Fruit fly (Drosophila melanogaster) whole organism, embryonic: ENCODE data around the gene CG32281.

Experiments
- ATbp ChIP-seq: fragments of 200-800 bp; sonication (Bioruptor generic); optimal IDR thresholded peaks from 2 replicates; lab custom pipeline; 2017; ENCODE audit warnings: missing biosample characterization, mild to moderate bottlenecking, missing genetic modification characterization, missing genetic modification reagents
- CG1529 ChIP-seq: fragments of 200-800 bp; sonication (Bioruptor generic); optimal IDR thresholded peaks from 3 replicates; lab custom pipeline; 2018; ENCODE audit warnings: missing biosample characterization, missing genetic modification characterization
- CG17186 ChIP-seq: fragments of 200-800 bp; sonication (Bioruptor generic); optimal IDR thresholded peaks from 3 replicates; lab custom pipeline; 2017; ENCODE audit warnings: missing biosample characterization, missing genetic modification reagents, missing genetic modification characterization
- CG17802 ChIP-seq: fragments of 200-800 bp; sonication (Bioruptor generic); optimal IDR thresholded peaks from 2 replicates; lab custom pipeline; 2018; ENCODE audit warnings: missing biosample characterization, mild to moderate bottlenecking, missing genetic modification characterization, moderate library complexity
- CG18476 ChIP-seq: fragments of 200-800 bp; sonication (Bioruptor generic); optimal IDR thresholded peaks from 2 replicates; lab custom pipeline; 2016; ENCODE audit warnings: missing biosample characterization, mild to moderate bottlenecking, missing genetic modification characterization
- CG18599 ChIP-seq: fragments of 200-800 bp; sonication (Bioruptor generic); optimal IDR thresholded peaks from 3 replicates; lab custom pipeline; 2017; ENCODE audit warnings: missing biosample characterization, missing genetic modification characterization, mild to moderate bottlenecking, moderate library complexity, missing genetic modification reagents
- CG2199 ChIP-seq: fragments of 200-800 bp; sonication (Bioruptor generic); IDR thresholded peaks from 3 replicates; pipeline ENCODE4 v1.3.6; 2022; ENCODE audit warnings: missing biosample characterization, missing genetic modification characterization
- CG34224 ChIP-seq: fragments of 200-800 bp; sonication (Bioruptor generic); IDR thresholded peaks from 3 replicates; pipeline ENCODE4 v1.3.6; 2022; ENCODE audit warnings: missing biosample characterization, missing genetic modification characterization; ENCODE audit not compliant: partially characterized antibody
- CG42726 ChIP-seq: fragments of 200-800 bp; sonication (Bioruptor generic); IDR thresholded peaks from 2 replicates; pipeline ENCODE4 v1.3.6; 2022; ENCODE audit warnings: missing biosample characterization, missing genetic modification characterization; ENCODE audit not compliant: partially characterized antibody
- CG4854 ChIP-seq: fragments of 200-800 bp; sonication (Bioruptor generic); optimal IDR thresholded peaks from 2 replicates; lab custom pipeline; 2016; ENCODE audit warnings: missing biosample characterization, missing genetic modification characterization, inconsistent platforms
- CG5245 ChIP-seq: fragments of 200-800 bp; sonication (Bioruptor generic); optimal IDR thresholded peaks from 3 replicates; lab custom pipeline; 2016; ENCODE audit warnings: missing biosample characterization, missing genetic modification characterization
- CG5953 ChIP-seq: fragments of 200-800 bp; sonication (Bioruptor generic); IDR thresholded peaks from 2 replicates; pipeline ENCODE4 v1.3.6; 2022; ENCODE audit warnings: missing biosample characterization, missing genetic modification characterization
- CG8290 ChIP-seq, 3 experiments: fragments of 200-800 bp; sonication (Bioruptor generic); optimal IDR thresholded peaks; 2 replicates each; lab custom pipeline; 2016 to 2019; ENCODE audit warnings: missing biosample characterization in 3 of 3, missing genetic modification characterization in 3 of 3, mild to moderate bottlenecking in 2 of 3, moderate library complexity in 1 of 3
- CG8388 ChIP-seq: fragments of 200-800 bp; sonication (Bioruptor generic); optimal IDR thresholded peaks from 2 replicates; lab custom pipeline; 2019; ENCODE audit warnings: missing biosample characterization, mild to moderate bottlenecking, missing genetic modification characterization, moderate library complexity
- CG9215 ChIP-seq: fragments of 200-800 bp; sonication (Bioruptor generic); IDR thresholded peaks from 2 replicates; pipeline ENCODE4 v1.3.6; 2022; ENCODE audit warnings: missing biosample characterization, missing genetic modification characterization
- Dll ChIP-seq: fragments of 200-800 bp; sonication (Bioruptor generic); IDR thresholded peaks from 4 replicates; pipeline ENCODE4 v1.3.6; 2022; ENCODE audit warnings: missing biosample characterization, missing genetic modification characterization; ENCODE audit not compliant: partially characterized antibody
- Doc2 ChIP-seq: fragments of 200-800 bp; sonication (Bioruptor generic); IDR thresholded peaks from 2 replicates; pipeline ENCODE4 v1.3.6; 2022; ENCODE audit warnings: missing biosample characterization, missing genetic modification characterization
- E2f2 ChIP-seq: fragments of 200-800 bp; sonication (Bioruptor generic); IDR thresholded peaks from 2 replicates; pipeline ENCODE4 v1.3.6; 2022; ENCODE audit warnings: missing biosample characterization, missing genetic modification characterization
- Eip74EF ChIP-seq, 2 experiments: fragments of 200-800 bp in 1 of 2; fragments of >200 bp in 1 of 2; sonication (Bioruptor generic) in 1 of 2; optimal IDR thresholded peaks; 2 replicates each; lab custom pipeline; 2017 to 2019; ENCODE audit warnings: missing biosample characterization in 2 of 2, missing genetic modification characterization in 2 of 2, mild to moderate bottlenecking in 1 of 2, moderate library complexity in 1 of 2
- Hsf ChIP-seq: fragments of 200-800 bp; sonication (Bioruptor generic); optimal IDR thresholded peaks from 3 replicates; lab custom pipeline; 2016; ENCODE audit warnings: missing biosample characterization, missing genetic modification characterization
- MBD-R2 ChIP-seq: fragments of 200-800 bp; sonication (Bioruptor generic); IDR thresholded peaks from 2 replicates; pipeline ENCODE4 v1.3.6; 2022; ENCODE audit warnings: missing biosample characterization, missing genetic modification characterization
- Nf-YA ChIP-seq: fragments of 200-800 bp; sonication (Bioruptor generic); IDR thresholded peaks from 2 replicates; pipeline ENCODE4 v1.3.6; 2022; ENCODE audit warnings: missing biosample characterization, missing genetic modification characterization
- NfI ChIP-seq: fragments of 200-800 bp; sonication (Bioruptor generic); optimal IDR thresholded peaks from 3 replicates; lab custom pipeline; 2018; ENCODE audit warnings: missing biosample characterization, mild to moderate bottlenecking, missing genetic modification characterization, moderate library complexity
- Xrp1 ChIP-seq: fragments of 200-800 bp; sonication (Bioruptor generic); IDR thresholded peaks from 2 replicates; pipeline ENCODE4 v1.3.6; 2022; ENCODE audit warnings: missing biosample characterization, missing genetic modification characterization
- ap ChIP-seq: fragments of 200-800 bp; sonication (Bioruptor generic); IDR thresholded peaks from 2 replicates; pipeline ENCODE4 v1.3.6; 2022; ENCODE audit warnings: missing biosample characterization, missing genetic modification characterization
- az2 ChIP-seq: fragments of 200-800 bp; sonication (Bioruptor generic); optimal IDR thresholded peaks from 3 replicates; lab custom pipeline; 2016; ENCODE audit warnings: missing biosample characterization, missing genetic modification characterization
- bcd ChIP-seq: fragments of 200-800 bp; sonication (Bioruptor generic); optimal IDR thresholded peaks from 2 replicates; lab custom pipeline; 2017; ENCODE audit warnings: missing biosample characterization, mild to moderate bottlenecking, missing genetic modification characterization
- bigmax ChIP-seq: fragments of 200-800 bp; sonication (Bioruptor generic); optimal IDR thresholded peaks from 2 replicates; lab custom pipeline; 2018; ENCODE audit warnings: missing biosample characterization, mild to moderate bottlenecking, missing genetic modification characterization
- chn ChIP-seq: fragments of 200-800 bp; sonication (Bioruptor generic); optimal IDR thresholded peaks from 2 replicates; lab custom pipeline; 2016; ENCODE audit warnings: missing biosample characterization, missing genetic modification characterization
- dati ChIP-seq: fragments of 200-800 bp; sonication (Bioruptor generic); IDR thresholded peaks from 2 replicates; pipeline ENCODE4 v1.3.6; 2022; ENCODE audit warnings: missing biosample characterization, missing genetic modification characterization
- dm ChIP-seq: fragments of 200-800 bp; sonication (Bioruptor generic); optimal IDR thresholded peaks from 3 replicates; lab custom pipeline; 2016; ENCODE audit warnings: missing biosample characterization, missing genetic modification characterization
- emc ChIP-seq: fragments of 200-800 bp; sonication (Bioruptor generic); optimal IDR thresholded peaks from 2 replicates; lab custom pipeline; 2016; ENCODE audit warnings: missing biosample characterization, missing genetic modification characterization
- hbn ChIP-seq: fragments of 200-800 bp; sonication (Bioruptor generic); IDR thresholded peaks from 2 replicates; pipeline ENCODE4 v1.3.6; 2022; ENCODE audit warnings: missing biosample characterization, missing genetic modification characterization; ENCODE audit not compliant: partially characterized antibody
- hkb ChIP-seq, 2 experiments: fragments of 200-800 bp in 1 of 2; fragments of >200 bp in 1 of 2; sonication (Bioruptor generic) in 1 of 2; IDR thresholded peaks in 1 of 2; optimal IDR thresholded peaks in 1 of 2; 2 replicates each; pipeline versions ENCODE4 v1.3.6 to Lab custom; 2017 to 2022; ENCODE audit warnings: missing biosample characterization in 1 of 2, missing genetic modification characterization in 1 of 2
- ind ChIP-seq: fragments of 200-800 bp; sonication (Bioruptor generic); optimal IDR thresholded peaks from 3 replicates; lab custom pipeline; 2016; ENCODE audit warnings: missing biosample characterization, missing genetic modification characterization
- lab ChIP-seq: fragments of 200-800 bp; sonication (Bioruptor generic); optimal IDR thresholded peaks from 3 replicates; lab custom pipeline; 2017; ENCODE audit warnings: missing biosample characterization, missing genetic modification characterization, mild to moderate bottlenecking, moderate library complexity, missing genetic modification reagents
- rib ChIP-seq: fragments of 200-800 bp; sonication (Bioruptor generic); IDR thresholded peaks from 2 replicates; pipeline ENCODE4 v1.3.6; 2022; ENCODE audit warnings: missing biosample characterization, missing genetic modification characterization
- sd ChIP-seq: fragments of 200-800 bp; sonication (Bioruptor generic); optimal IDR thresholded peaks from 3 replicates; lab custom pipeline; 2018; ENCODE audit warnings: missing biosample characterization, mild to moderate bottlenecking, missing genetic modification characterization, moderate library complexity
- sens ChIP-seq: fragments of 200-800 bp; sonication (Bioruptor generic); peaks from one replicate; lab custom pipeline; 2016; ENCODE audit warnings: missing biosample characterization, missing genetic modification characterization
- shn ChIP-seq: fragments of 200-800 bp; sonication (Bioruptor generic); optimal IDR thresholded peaks from 3 replicates; lab custom pipeline; 2016; ENCODE audit warnings: missing biosample characterization, missing genetic modification characterization
- sisA ChIP-seq: fragments of 200-800 bp; sonication (Bioruptor generic); IDR thresholded peaks from 2 replicates; pipeline ENCODE4 v1.3.6; 2022; ENCODE audit warnings: missing biosample characterization, missing genetic modification characterization
- slou ChIP-seq: fragments of 200-800 bp; sonication (Bioruptor generic); optimal IDR thresholded peaks from 3 replicates; lab custom pipeline; 2016; ENCODE audit warnings: missing biosample characterization, missing genetic modification characterization
- stwl ChIP-seq: fragments of 200-800 bp; sonication (Bioruptor generic); optimal IDR thresholded peaks from 3 replicates; lab custom pipeline; 2018; ENCODE audit warnings: missing biosample characterization, mild to moderate bottlenecking, missing genetic modification characterization, moderate library complexity
- tll ChIP-seq, 2 experiments: fragments of 200-800 bp in 1 of 2; fragments of >200 bp in 1 of 2; sonication (Bioruptor generic) in 1 of 2; optimal IDR thresholded peaks; 2 replicates each; lab custom pipeline; 2017 to 2019; ENCODE audit warnings: missing biosample characterization in 2 of 2, missing genetic modification characterization in 2 of 2, mild to moderate bottlenecking in 1 of 2, moderate library complexity in 1 of 2
- ttk ChIP-seq: fragments of 200-800 bp; sonication (Bioruptor generic); IDR thresholded peaks from 2 replicates; pipeline ENCODE4 v2.1.2; 2022; ENCODE audit warnings: missing biosample characterization, missing genetic modification characterization
- usp ChIP-seq: fragments of >200 bp; optimal IDR thresholded peaks from 2 replicates; lab custom pipeline; 2017; ENCODE audit warnings: missing biosample characterization, missing genetic modification characterization
- vvl ChIP-seq: fragments of 200-800 bp; sonication (Bioruptor generic); IDR thresholded peaks from 2 replicates; pipeline ENCODE4 v1.3.6; 2022; ENCODE audit warnings: missing biosample characterization, missing genetic modification characterization
- zf30C ChIP-seq: fragments of 200-800 bp; sonication (Bioruptor generic); optimal IDR thresholded peaks from 3 replicates; lab custom pipeline; 2018; ENCODE audit warnings: missing biosample characterization, mild to moderate bottlenecking, missing genetic modification characterization
- zfh2 ChIP-seq: fragments of 200-800 bp; sonication (Bioruptor generic); optimal IDR thresholded peaks from 2 replicates; lab custom pipeline; 2016; ENCODE audit warnings: missing biosample characterization, missing genetic modification characterization

The CG32281 gene

DNA sequence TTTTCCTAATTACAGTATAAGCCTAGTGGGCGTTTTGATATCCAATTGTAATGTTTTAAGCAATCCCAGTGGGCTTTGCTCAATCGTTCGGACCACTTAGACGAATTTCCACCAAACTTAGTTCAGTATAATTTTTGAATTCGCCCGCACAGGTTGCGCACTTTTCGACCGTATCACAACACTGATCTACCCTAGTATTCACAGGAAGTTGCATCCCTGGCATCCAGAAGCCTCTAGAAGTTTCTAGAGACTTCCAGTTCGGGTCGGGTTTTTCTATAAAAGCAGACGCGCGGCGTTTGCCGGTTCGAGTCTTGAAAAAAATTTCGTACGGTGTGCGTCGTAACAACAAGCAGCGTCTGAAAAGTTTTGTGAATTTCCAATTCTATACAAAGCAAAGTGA is 23.7 kb downstream of the CG32281 start, which contains the start of gene Hsp83 (continued):
- TF ChIP-seq CG18476 (GFP tag; lab: Kevin White, UChicago) (peak; percentile 83), CG5245 (peak; percentile 91), CG17186 (GFP tag; lab: Kevin White, UChicago) (peak; percentile 96), emc (GFP tag; lab: Kevin White, UChicago) (peak; percentile 90), Dll (no peak), CG8388 (peak; percentile 89), CG9215 (GFP tag; lab: Robert Waterston, UW) (peak; percentile 60), dm (GFP tag; lab: Kevin White, UChicago) (peak; percentile 94), dati (peak; percentile 88), usp (no peak), stwl (tag; lab: Kevin White, UChicago) (peak; percentile 85), CG2199 (GFP tag; lab: Robert Waterston, UW) (peak; percentile 75; the same call in 1 of the 3 replicates), hkb (optimal IDR thresholded peaks at IDR 0.05; lab: Kevin White, UChicago) (no peak), hkb (GFP tag; IDR thresholded peaks at IDR 0.05; lab: Robert Waterston, UW) (peak; percentile 96), tll (GFP tag; optimal IDR thresholded peaks at IDR 0.05; lab: Kevin White, UChicago) (no peak), ind (peak; percentile 84), chn (GFP tag; lab: Kevin White, UChicago) (peak; percentile 79), MBD-R2 (GFP tag; lab: Robert Waterston, UW) (peak; percentile 55; the same call in 1 of the 2 replicates), CG18599 (GFP tag; lab: Kevin White, UChicago) (peak; percentile 99), slou (GFP tag; lab: Kevin White, UChicago) (peak; percentile 81), az2 (GFP tag; lab: Kevin White, UChicago) (peak; percentile 83), vvl (peak; percentile 97), rib (GFP tag; lab: Robert Waterston, UW) (peak; percentile 83), shn (GFP tag; lab: Kevin White, UChicago) (peak; percentile 95), CG34224 (GFP tag; lab: Robert Waterston, UW) (no peak; the same call in 1 of the 3 replicates), Hsf (peak; percentile 99), ap (GFP tag; lab: Robert Waterston, UW) (peak; percentile 88), bcd (peak; percentile 96), CG42726 (peak; percentile 38; the same call in 1 of the 2 replicates), sens (GFP tag; lab: Kevin White, UChicago) (peak; percentile 97), zf30C (GFP tag; lab: Kevin White, UChicago) (peak; percentile 84), CG5953 (GFP tag; lab: Robert Waterston, UW) (peak; percentile 94), E2f2 (GFP tag; lab: Robert Waterston, UW) (peak; percentile 97), Xrp1 (peak; percentile 71), lab (peak; percentile 100), CG8290 (GFP tag; optimal IDR thresholded peaks at IDR 0.05; lab: Kevin White, UChicago) (peak; percentile 91), CG8290 (tag; optimal IDR thresholded peaks at IDR 0.05; lab: Kevin White, UChicago) (peak; percentile 97), Doc2 (0 out of 2 replicates have a peak, but pooled peaks have one; percentile 33), bigmax (GFP tag; lab: Kevin White, UChicago) (peak; percentile 91), sisA (GFP tag; lab: Robert Waterston, UW) (peak; percentile 38; the same call in 1 of the 2 replicates), ttk (GFP tag; lab: Robert Waterston, UW) (peak; percentile 89), ATbp (GFP tag; lab: Kevin White, UChicago) (peak; percentile 97), CG4854 (GFP tag; lab: Kevin White, UChicago) (peak; percentile 95), NfI (peak; percentile 98), Nf-YA (peak; percentile 92), CG17802 (peak; percentile 86), CG1529 (GFP tag; lab: Kevin White, UChicago) (peak; percentile 95), sd (tag; lab: Kevin White, UChicago) (no peak), Eip74EF (GFP tag; optimal IDR thresholded peaks at IDR 0.05; lab: Kevin White, UChicago) (peak in 1 of 2 experiments; percentile 88), hbn (GFP tag; lab: Robert Waterston, UW) (no peak), zfh2 (GFP tag; lab: Kevin White, UChicago) (peak; percentile 81)
